Worm (Caenorhabditis elegans): ENCODE data around the gene fbxb-43.
"Not testable (repeated sequence)": the region's sequence is repeated elsewhere in the genome, so short reads cannot be mapped to it uniquely, and the experiment has no call there.

Gene fbxb-43

ce11 chrII:1550501-1550900, 14.5 kb downstream of the fbxb-43 start, which contains the start of the genes fbxb-52 and fbxb-51:
Gene fbxb-52 (minus strand): TSS chrII:1550601.
Gene fbxb-51 (plus strand): TSS chrII:1550712.
- TF ChIP-seq egl-5 (tag; optimal IDR thresholded peaks at IDR 0.05) = no peak
- no peak for TF ChIP-seq nfya-1 (tag; optimal IDR thresholded peaks at IDR 0.05; ENCODE audit: insufficient read depth)
- TF ChIP-seq skn-1 (tag; optimal IDR thresholded peaks at IDR 0.05) = no peak
- no peak for TF ChIP-seq elt-3 (tag; optimal IDR thresholded peaks at IDR 0.05)
- no peak for TF ChIP-seq jun-1 (tag; optimal IDR thresholded peaks at IDR 0.05)
- TF ChIP-seq nhr-11 (tag; optimal IDR thresholded peaks at IDR 0.05) = no peak
- no peak for TF ChIP-seq tbx-2 (tag; optimal IDR thresholded peaks at IDR 0.05)
- TF ChIP-seq eor-1 (tag; optimal IDR thresholded peaks at IDR 0.05) = no peak
- TF ChIP-seq lin-39 (tag; optimal IDR thresholded peaks at IDR 0.05) = no peak
- TF ChIP-seq nhr-25 (tag; optimal IDR thresholded peaks at IDR 0.05) = no peak

DNA sequence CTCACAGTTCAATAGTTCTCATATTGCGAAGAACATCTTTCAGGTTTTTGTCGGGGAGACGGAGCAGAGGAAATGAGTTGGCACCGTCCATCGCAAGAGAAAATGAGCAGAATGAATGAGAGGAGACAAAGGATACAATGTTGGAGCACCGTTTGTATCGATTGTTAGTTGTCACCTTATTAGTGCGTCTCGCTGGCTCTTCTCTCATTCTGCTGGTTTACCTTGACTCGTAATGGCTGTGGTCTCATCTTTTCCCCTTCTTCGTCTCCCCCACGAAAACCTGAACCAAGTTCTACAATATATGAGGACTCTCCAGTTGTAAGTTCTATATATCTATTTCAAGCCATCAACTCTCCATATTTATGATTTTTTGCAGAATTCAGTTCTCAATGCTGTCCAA, 20.2 kb downstream of the fbxb-43 start, which contains the start of the genes fbxb-54 and fbxb-50:
TSS of gene fbxb-54 (minus strand) at position 101 of the 400 bp plus-strand sequence.
TSS of gene fbxb-50 (plus strand) at position 227 of the 400 bp plus-strand sequence.
- not testable (repeated sequence) for TF ChIP-seq sea-2 (GFP tag; optimal IDR thresholded peaks at IDR 0.05); nhr-23 (tag; optimal IDR thresholded peaks at IDR 0.05); egl-5 (tag; optimal IDR thresholded peaks at IDR 0.05)

- TF ChIP-seq daf-12 (tag; optimal IDR thresholded peaks at IDR 0.05) = no peak
- no peak for TF ChIP-seq fkh-2 (tag; optimal IDR thresholded peaks at IDR 0.05)
- TF ChIP-seq nhr-28 (tag; optimal IDR thresholded peaks at IDR 0.05) = no peak
- no peak for TF ChIP-seq pqm-1 (tag; optimal IDR thresholded peaks at IDR 0.05)
- TF ChIP-seq mdl-1 (tag; optimal IDR thresholded peaks at IDR 0.05) = no peak
- no peak for TF ChIP-seq nhr-77 (tag; optimal IDR thresholded peaks at IDR 0.05)
Measured at ce11 chrII:1560839-1561238, 24.8 kb downstream of the fbxb-43 start.

DNA sequence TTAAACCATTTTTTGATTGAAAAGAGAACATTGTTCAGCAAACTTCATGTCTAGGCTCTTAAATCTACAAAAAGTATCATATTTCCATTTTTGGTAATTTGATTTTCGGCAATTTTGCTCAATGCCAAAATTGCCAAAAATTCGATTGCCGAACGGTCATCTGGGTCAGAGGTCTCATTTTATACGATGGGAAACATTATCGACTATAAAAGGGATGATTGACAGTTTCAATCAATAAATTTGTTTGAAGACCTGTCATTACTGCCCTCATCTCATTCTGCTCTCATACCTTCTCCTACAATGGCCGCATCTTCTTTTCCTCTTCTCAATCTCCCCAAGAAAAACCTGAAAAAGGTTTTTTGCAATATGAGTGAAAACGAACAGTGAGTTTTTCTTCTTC, 25.8 kb downstream of the fbxb-43 start, which contains the start of gene K05F6.14:
TSS of gene K05F6.14 (plus strand) at position 301 of the 400 bp plus-strand sequence.
- TF ChIP-seq egl-5 (tag; optimal IDR thresholded peaks at IDR 0.05) (no peak), lsy-12 (tag; optimal IDR thresholded peaks at IDR 0.05) (no peak), mdl-1 (tag; optimal IDR thresholded peaks at IDR 0.05) (no peak), ZK546.5 (tag; optimal IDR thresholded peaks at IDR 0.05) (no peak), daf-12 (tag; optimal IDR thresholded peaks at IDR 0.05) (no peak), fos-1 (tag; optimal IDR thresholded peaks at IDR 0.05) (no peak), skn-1 (tag; optimal IDR thresholded peaks at IDR 0.05) (no peak), ceh-82 (tag; optimal IDR thresholded peaks at IDR 0.05) (no peak), nfya-1 (tag; optimal IDR thresholded peaks at IDR 0.05; ENCODE audit: insufficient read depth) (no peak), nhr-25 (tag; optimal IDR thresholded peaks at IDR 0.05) (no peak), nhr-28 (tag; optimal IDR thresholded peaks at IDR 0.05) (no peak), egl-27 (tag; optimal IDR thresholded peaks at IDR 0.05) (no peak), lin-39 (tag; optimal IDR thresholded peaks at IDR 0.05) (no peak), fkh-10 (GFP tag; optimal IDR thresholded peaks at IDR 0.05) (no peak), nhr-43 (tag; optimal IDR thresholded peaks at IDR 0.05; ENCODE audit: poor library complexity, severe bottlenecking) (no peak)

DNA sequence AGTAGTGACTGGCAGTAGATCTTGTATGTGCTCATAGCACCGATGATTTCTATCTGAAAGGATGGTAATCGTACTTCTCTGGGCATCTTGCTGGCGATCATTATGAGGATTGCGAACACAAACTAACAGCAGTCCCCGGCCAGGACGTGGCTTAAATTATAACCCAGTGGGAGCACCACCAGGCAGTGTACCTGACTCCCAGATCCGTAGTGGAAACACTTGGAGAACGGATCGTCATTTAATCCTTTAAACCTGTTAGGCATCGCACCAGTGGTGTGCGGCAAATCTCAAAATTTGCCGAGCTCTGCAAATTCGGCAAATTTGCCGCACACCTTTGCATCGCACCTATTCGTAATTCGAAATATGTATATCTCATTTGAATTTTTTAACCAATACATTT, 31.6 kb downstream of the fbxb-43 start, which contains the start of gene K05F6.8:
TSS of gene K05F6.8 (minus strand) at position 101 of the 400 bp plus-strand sequence.
- TF ChIP-seq nhr-67 (tag; optimal IDR thresholded peaks at IDR 0.05) (no peak), egl-27 (tag; optimal IDR thresholded peaks at IDR 0.05) (no peak), ztf-4 (tag; optimal IDR thresholded peaks at IDR 0.05) (no peak), fos-1 (tag; optimal IDR thresholded peaks at IDR 0.05) (no peak), daf-12 (tag; optimal IDR thresholded peaks at IDR 0.05) (no peak), pha-4 (tag; optimal IDR thresholded peaks at IDR 0.05) (no peak), zag-1 (tag; optimal IDR thresholded peaks at IDR 0.05) (no peak), pqm-1 (tag; optimal IDR thresholded peaks at IDR 0.05) (no peak), ceh-28 (tag; optimal IDR thresholded peaks at IDR 0.05) (no peak), mdl-1 (tag; optimal IDR thresholded peaks at IDR 0.05) (no peak), lin-15B (tag; optimal IDR thresholded peaks at IDR 0.05) (no peak), egl-5 (tag; optimal IDR thresholded peaks at IDR 0.05) (no peak), ceh-16 (tag; optimal IDR thresholded peaks at IDR 0.05) (no peak), unc-39 (tag; optimal IDR thresholded peaks at IDR 0.05) (no peak), nhr-12 (tag; optimal IDR thresholded peaks at IDR 0.05) (no peak)
